Fruit fly (Drosophila melanogaster) whole organism, embryonic: Measurements from ENCODE around the gene Nepl3.

Source experiments
- Adf1 ChIP-seq: fragments of 200-800 bp; sonication (Bioruptor generic); IDR thresholded peaks from 2 replicates; pipeline ENCODE4 v1.3.6; 2022; ENCODE audit warnings: missing biosample characterization, missing genetic modification characterization
- Atf6 ChIP-seq: fragments of 200-800 bp; sonication (Bioruptor generic); IDR thresholded peaks from 2 replicates; pipeline ENCODE4 v1.3.6; 2022; ENCODE audit warnings: missing biosample characterization, missing genetic modification characterization
- Bdp1 ChIP-seq: fragments of 200-800 bp; sonication (Bioruptor generic); optimal IDR thresholded peaks from 3 replicates; lab custom pipeline; 2016; ENCODE audit warnings: missing biosample characterization, missing genetic modification characterization
- BtbVII ChIP-seq: fragments of 200-800 bp; sonication (Bioruptor generic); optimal IDR thresholded peaks from 3 replicates; lab custom pipeline; 2017; ENCODE audit warnings: missing biosample characterization, mild to moderate bottlenecking, missing genetic modification characterization
- Bteb2 ChIP-seq: fragments of 200-800 bp; sonication (Bioruptor generic); optimal IDR thresholded peaks from 2 replicates; lab custom pipeline; 2016; ENCODE audit warnings: missing biosample characterization, missing genetic modification characterization
- CG11398 ChIP-seq: fragments of 200-800 bp; sonication (Bioruptor generic); optimal IDR thresholded peaks from 2 replicates; lab custom pipeline; 2016; ENCODE audit warnings: missing biosample characterization, missing genetic modification characterization
- CG11696 ChIP-seq: fragments of 200-800 bp; sonication (Bioruptor generic); IDR thresholded peaks from 2 replicates; pipeline ENCODE4 v1.3.6; 2022; ENCODE audit warnings: missing biosample characterization, missing genetic modification characterization
- CG12744 ChIP-seq: fragments of 200-800 bp; sonication (Bioruptor generic); optimal IDR thresholded peaks from 2 replicates; lab custom pipeline; 2016; ENCODE audit warnings: missing biosample characterization, missing genetic modification characterization
- CG14860 ChIP-seq: fragments of 200-800 bp; sonication (Bioruptor generic); IDR thresholded peaks from 3 replicates; pipeline ENCODE4 v1.3.6; 2022; ENCODE audit warnings: missing biosample characterization, missing genetic modification characterization; ENCODE audit not compliant: partially characterized antibody
- CG14965 ChIP-seq: fragments of 200-800 bp; sonication (Bioruptor generic); optimal IDR thresholded peaks from 2 replicates; lab custom pipeline; 2016; ENCODE audit warnings: missing biosample characterization, missing genetic modification characterization, borderline replicate concordance
- CG1529 ChIP-seq: fragments of 200-800 bp; sonication (Bioruptor generic); optimal IDR thresholded peaks from 3 replicates; lab custom pipeline; 2018; ENCODE audit warnings: missing biosample characterization, missing genetic modification characterization
- CG30020 ChIP-seq: fragments of 200-800 bp; optimal IDR thresholded peaks from 2 replicates; lab custom pipeline; 2019; ENCODE audit warnings: missing biosample characterization, mild to moderate bottlenecking, missing genetic modification characterization, moderate library complexity
- CG30403 ChIP-seq: fragments of 200-800 bp; sonication (Bioruptor generic); optimal IDR thresholded peaks from 3 replicates; lab custom pipeline; 2016; ENCODE audit warnings: missing biosample characterization, missing genetic modification characterization
- CG31365 ChIP-seq: fragments of 200-800 bp; sonication (Bioruptor generic); optimal IDR thresholded peaks from 2 replicates; lab custom pipeline; 2018; ENCODE audit warnings: missing biosample characterization, mild to moderate bottlenecking, missing genetic modification characterization
- CG4360 ChIP-seq: fragments of 200-800 bp; sonication (Bioruptor generic); IDR thresholded peaks from 2 replicates; pipeline ENCODE4 v1.3.6; 2022; ENCODE audit warnings: missing biosample characterization, missing genetic modification characterization
- CG5180 ChIP-seq: fragments of 200-800 bp; sonication (Bioruptor generic); optimal IDR thresholded peaks from 3 replicates; lab custom pipeline; 2017; ENCODE audit warnings: missing biosample characterization, missing genetic modification characterization, mild to moderate bottlenecking, moderate library complexity, missing genetic modification reagents
- CG6254 ChIP-seq: fragments of 200-800 bp; sonication (Bioruptor generic); optimal IDR thresholded peaks from 3 replicates; lab custom pipeline; 2017; ENCODE audit warnings: mild to moderate bottlenecking, missing biosample characterization, missing genetic modification reagents, missing genetic modification characterization
- CG6765 ChIP-seq: fragments of 200-800 bp; sonication (Bioruptor generic); optimal IDR thresholded peaks from 3 replicates; lab custom pipeline; 2017; ENCODE audit warnings: missing biosample characterization, mild to moderate bottlenecking, missing genetic modification characterization
- CG8089 ChIP-seq: fragments of 200-800 bp; sonication (Bioruptor generic); optimal IDR thresholded peaks from 3 replicates; lab custom pipeline; 2016; ENCODE audit warnings: missing biosample characterization, missing genetic modification characterization
- CG9215 ChIP-seq: fragments of 200-800 bp; sonication (Bioruptor generic); IDR thresholded peaks from 2 replicates; pipeline ENCODE4 v1.3.6; 2022; ENCODE audit warnings: missing biosample characterization, missing genetic modification characterization
- D19A ChIP-seq: fragments of 200-800 bp; optimal IDR thresholded peaks from 3 replicates; lab custom pipeline; 2019; ENCODE audit warnings: missing biosample characterization, mild to moderate bottlenecking, missing genetic modification characterization, moderate library complexity
- Doc3 ChIP-seq: fragments of 200-800 bp; sonication (Bioruptor generic); IDR thresholded peaks from 3 replicates; pipeline ENCODE4 v1.3.6; 2022; ENCODE audit warnings: missing biosample characterization, missing genetic modification characterization; ENCODE audit not compliant: partially characterized antibody
- Fer2 ChIP-seq: fragments of 200-800 bp; sonication (Bioruptor generic); optimal IDR thresholded peaks from 2 replicates; lab custom pipeline; 2018; ENCODE audit warnings: missing biosample characterization, mild to moderate bottlenecking, missing genetic modification characterization, moderate library complexity
- NFAT ChIP-seq: fragments of 200-800 bp; sonication (Bioruptor generic); IDR thresholded peaks from 2 replicates; pipeline ENCODE4 v1.3.6; 2022; ENCODE audit warnings: missing biosample characterization, missing genetic modification characterization
- Rfx ChIP-seq: fragments of 200-800 bp; sonication (Bioruptor generic); IDR thresholded peaks from 2 replicates; pipeline ENCODE4 v1.3.6; 2022; ENCODE audit warnings: missing biosample characterization, missing genetic modification characterization
- bbx ChIP-seq: fragments of 200-800 bp; sonication (Bioruptor generic); IDR thresholded peaks from 2 replicates; pipeline ENCODE4 v1.3.6; 2022; ENCODE audit warnings: missing biosample characterization, missing genetic modification characterization; ENCODE audit not compliant: partially characterized antibody
- btn ChIP-seq: fragments of 200-800 bp; sonication (Bioruptor generic); optimal IDR thresholded peaks from 2 replicates; lab custom pipeline; 2016; ENCODE audit warnings: missing biosample characterization, missing genetic modification characterization
- chn ChIP-seq: fragments of 200-800 bp; sonication (Bioruptor generic); optimal IDR thresholded peaks from 2 replicates; lab custom pipeline; 2016; ENCODE audit warnings: missing biosample characterization, missing genetic modification characterization
- crol ChIP-seq: fragments of 200-800 bp; sonication (Bioruptor generic); IDR thresholded peaks from 2 replicates; pipeline ENCODE4 v1.3.6; 2022; ENCODE audit warnings: missing biosample characterization, missing genetic modification characterization
- dan ChIP-seq: fragments of 200-800 bp; sonication (Bioruptor generic); IDR thresholded peaks from 2 replicates; pipeline ENCODE4 v1.3.6; 2022; ENCODE audit warnings: missing biosample characterization, missing genetic modification characterization
- dati ChIP-seq: fragments of 200-800 bp; sonication (Bioruptor generic); IDR thresholded peaks from 2 replicates; pipeline ENCODE4 v1.3.6; 2022; ENCODE audit warnings: missing biosample characterization, missing genetic modification characterization
- disco-r ChIP-seq: fragments of 200-800 bp; sonication (Bioruptor generic); optimal IDR thresholded peaks from 2 replicates; lab custom pipeline; 2016; ENCODE audit warnings: missing biosample characterization, missing genetic modification characterization
- her ChIP-seq: fragments of 200-800 bp; sonication (Bioruptor generic); optimal IDR thresholded peaks from 2 replicates; lab custom pipeline; 2016; ENCODE audit warnings: missing biosample characterization, missing genetic modification characterization
- hth ChIP-seq: fragments of >200 bp; optimal IDR thresholded peaks from 2 replicates; lab custom pipeline; 2017; ENCODE audit warnings: inconsistent platforms
- jumu ChIP-seq: fragments of 200-800 bp; sonication (Bioruptor generic); optimal IDR thresholded peaks from 3 replicates; lab custom pipeline; 2016; ENCODE audit warnings: missing biosample characterization, missing genetic modification characterization
- luna ChIP-seq: fragments of 200-800 bp; sonication (Bioruptor generic); optimal IDR thresholded peaks from 2 replicates; lab custom pipeline; 2016; ENCODE audit warnings: missing biosample characterization, missing genetic modification characterization
- maf-S ChIP-seq: fragments of 200-800 bp; sonication (Bioruptor generic); optimal IDR thresholded peaks from 2 replicates; lab custom pipeline; 2016; ENCODE audit warnings: missing biosample characterization, missing genetic modification characterization
- mld ChIP-seq: fragments of 200-800 bp; sonication (Bioruptor generic); IDR thresholded peaks from 3 replicates; pipeline ENCODE4 v1.3.6; 2022; ENCODE audit warnings: missing biosample characterization, missing genetic modification characterization; ENCODE audit not compliant: partially characterized antibody
- nerfin-2 ChIP-seq: fragments of 200-800 bp; sonication (Bioruptor generic); IDR thresholded peaks from 2 replicates; pipeline ENCODE4 v1.3.6; 2022; ENCODE audit warnings: missing biosample characterization, missing genetic modification characterization; ENCODE audit not compliant: partially characterized antibody
- org-1 ChIP-seq: fragments of 200-800 bp; sonication (Bioruptor generic); optimal IDR thresholded peaks from 2 replicates; lab custom pipeline; 2017; ENCODE audit warnings: missing biosample characterization, missing genetic modification characterization
- psq ChIP-seq: fragments of 200-800 bp; sonication (Bioruptor generic); optimal IDR thresholded peaks from 2 replicates; lab custom pipeline; 2017; ENCODE audit warnings: missing biosample characterization, missing genetic modification characterization
- pzg ChIP-seq: fragments of 200-800 bp; sonication (Bioruptor generic); optimal IDR thresholded peaks from 3 replicates; lab custom pipeline; 2018; ENCODE audit warnings: missing biosample characterization, mild to moderate bottlenecking, missing genetic modification characterization, moderate library complexity
- run ChIP-seq: fragments of 200-800 bp; sonication (Bioruptor generic); optimal IDR thresholded peaks from 3 replicates; lab custom pipeline; 2018; ENCODE audit warnings: missing biosample characterization, mild to moderate bottlenecking, missing genetic modification characterization
- scrt ChIP-seq: fragments of 200-800 bp; sonication (Bioruptor generic); optimal IDR thresholded peaks from 2 replicates; lab custom pipeline; 2018; ENCODE audit warnings: missing biosample characterization, mild to moderate bottlenecking, missing genetic modification characterization, moderate library complexity
- sd ChIP-seq: fragments of 200-800 bp; sonication (Bioruptor generic); optimal IDR thresholded peaks from 3 replicates; lab custom pipeline; 2018; ENCODE audit warnings: missing biosample characterization, mild to moderate bottlenecking, missing genetic modification characterization, moderate library complexity
- sna ChIP-seq: fragments of 200-800 bp; sonication (Bioruptor generic); IDR thresholded peaks from 2 replicates; pipeline ENCODE4 v1.3.6; 2022; ENCODE audit warnings: missing biosample characterization, missing genetic modification characterization; ENCODE audit not compliant: partially characterized antibody
- so ChIP-seq: fragments of 200-800 bp; sonication (Bioruptor generic); IDR thresholded peaks from 3 replicates; pipeline ENCODE4 v1.3.6; 2022; ENCODE audit warnings: missing biosample characterization, missing genetic modification characterization
- toy ChIP-seq: fragments of 200-800 bp; sonication (Bioruptor generic); IDR thresholded peaks from 2 replicates; pipeline ENCODE4 v1.3.6; 2022; ENCODE audit warnings: missing biosample characterization, missing genetic modification characterization
- unc-4 ChIP-seq: fragments of 200-800 bp; sonication (Bioruptor generic); IDR thresholded peaks from 2 replicates; pipeline ENCODE4 v1.3.6; 2022; ENCODE audit warnings: missing biosample characterization, missing genetic modification characterization; ENCODE audit not compliant: partially characterized antibody
- vfl ChIP-seq: fragments of 200-800 bp; sonication (Bioruptor generic); optimal IDR thresholded peaks from 2 replicates; lab custom pipeline; 2016; ENCODE audit warnings: missing biosample characterization, missing genetic modification characterization
- vnd ChIP-seq: fragments of 200-800 bp; sonication (Bioruptor generic); IDR thresholded peaks from 3 replicates; pipeline ENCODE4 v1.3.6; 2022; ENCODE audit warnings: missing biosample characterization, missing genetic modification characterization; ENCODE audit not compliant: partially characterized antibody
- wor ChIP-seq: fragments of 200-800 bp; sonication (Bioruptor generic); IDR thresholded peaks from 2 replicates; pipeline ENCODE4 v1.3.6; 2022; ENCODE audit warnings: missing biosample characterization, missing genetic modification characterization

Nepl3 gene

dm6 chr2L:5043043-5043442 lies 15.0 kb downstream of the Nepl3 start, which contains the start of the genes CG33995, CG44000 and CG44001 (continued):
- TF ChIP-seq scrt (GFP tag; lab: Kevin White, UChicago) (no peak), unc-4 (GFP tag; lab: Robert Waterston, UW) (no peak), her (peak; percentile 65), crol (GFP tag; lab: Robert Waterston, UW) (no peak), sna (GFP tag; lab: Robert Waterston, UW) (0 out of 2 replicates have a peak, but pooled peaks have one; percentile 4), CG11696 (GFP tag; lab: Robert Waterston, UW) (no peak), vfl (GFP tag; lab: Kevin White, UChicago) (peak; percentile 44), bbx (peak; percentile 10), jumu (GFP tag; lab: Kevin White, UChicago) (peak; percentile 65), CG5180 (GFP tag; lab: Kevin White, UChicago) (no peak), disco-r (GFP tag; lab: Kevin White, UChicago) (no peak), D19A (tag; lab: Kevin White, UChicago) (no peak), dati (GFP tag; lab: Robert Waterston, UW) (no peak), CG6254 (GFP tag; lab: Kevin White, UChicago) (no peak), hth (lab: Kevin White, UChicago) (no peak), dan (no peak), CG14965 (no peak), Bdp1 (peak; percentile 30), Bteb2 (GFP tag; lab: Kevin White, UChicago) (peak; percentile 8), CG6765 (GFP tag; lab: Kevin White, UChicago) (no peak), BtbVII (GFP tag; lab: Kevin White, UChicago) (no peak), wor (GFP tag; lab: Robert Waterston, UW) (no peak), btn (peak; percentile 4), CG11398 (GFP tag; lab: Kevin White, UChicago) (no peak), Doc3 (GFP tag; lab: Robert Waterston, UW) (no peak), CG30403 (peak; percentile 67), maf-S (peak; percentile 14), Fer2 (no peak), chn (GFP tag; lab: Kevin White, UChicago) (peak; percentile 63), CG31365 (no peak), run (tag; lab: Kevin White, UChicago) (no peak), psq (no peak), CG12744 (GFP tag; lab: Kevin White, UChicago) (peak; percentile 8), CG14860 (GFP tag; lab: Robert Waterston, UW) (0 out of 3 replicates have a peak, but pooled peaks have one; percentile 20), pzg (GFP tag; lab: Kevin White, UChicago) (peak; percentile 97), org-1 (GFP tag; lab: Kevin White, UChicago) (no peak), NFAT (GFP tag; lab: Robert Waterston, UW) (peak; percentile 71), CG8089 (GFP tag; lab: Kevin White, UChicago) (no peak), vnd (GFP tag; lab: Robert Waterston, UW) (no peak), CG30020 (tag; lab: Kevin White, UChicago) (peak; percentile 36), sd (tag; lab: Kevin White, UChicago) (no peak), Atf6 (GFP tag; lab: Robert Waterston, UW) (no peak), luna (GFP tag; lab: Kevin White, UChicago) (peak; percentile 17), Adf1 (GFP tag; lab: Robert Waterston, UW) (no peak), so (no peak), CG1529 (GFP tag; lab: Kevin White, UChicago) (no peak), CG4360 (GFP tag; lab: Robert Waterston, UW) (no peak), nerfin-2 (GFP tag; lab: Robert Waterston, UW) (no peak), CG9215 (peak; percentile 22; the same call in 1 of the 2 replicates), Rfx (peak; percentile 72), mld (GFP tag; lab: Robert Waterston, UW) (no peak), toy (no peak)
